Fruit fly (Drosophila melanogaster): ENCODE measurements around the gene abd-A.
A peak's percentile ranks its signal among the peaks of the same experiment; 100 is the strongest.

Gene abd-A

DNA sequence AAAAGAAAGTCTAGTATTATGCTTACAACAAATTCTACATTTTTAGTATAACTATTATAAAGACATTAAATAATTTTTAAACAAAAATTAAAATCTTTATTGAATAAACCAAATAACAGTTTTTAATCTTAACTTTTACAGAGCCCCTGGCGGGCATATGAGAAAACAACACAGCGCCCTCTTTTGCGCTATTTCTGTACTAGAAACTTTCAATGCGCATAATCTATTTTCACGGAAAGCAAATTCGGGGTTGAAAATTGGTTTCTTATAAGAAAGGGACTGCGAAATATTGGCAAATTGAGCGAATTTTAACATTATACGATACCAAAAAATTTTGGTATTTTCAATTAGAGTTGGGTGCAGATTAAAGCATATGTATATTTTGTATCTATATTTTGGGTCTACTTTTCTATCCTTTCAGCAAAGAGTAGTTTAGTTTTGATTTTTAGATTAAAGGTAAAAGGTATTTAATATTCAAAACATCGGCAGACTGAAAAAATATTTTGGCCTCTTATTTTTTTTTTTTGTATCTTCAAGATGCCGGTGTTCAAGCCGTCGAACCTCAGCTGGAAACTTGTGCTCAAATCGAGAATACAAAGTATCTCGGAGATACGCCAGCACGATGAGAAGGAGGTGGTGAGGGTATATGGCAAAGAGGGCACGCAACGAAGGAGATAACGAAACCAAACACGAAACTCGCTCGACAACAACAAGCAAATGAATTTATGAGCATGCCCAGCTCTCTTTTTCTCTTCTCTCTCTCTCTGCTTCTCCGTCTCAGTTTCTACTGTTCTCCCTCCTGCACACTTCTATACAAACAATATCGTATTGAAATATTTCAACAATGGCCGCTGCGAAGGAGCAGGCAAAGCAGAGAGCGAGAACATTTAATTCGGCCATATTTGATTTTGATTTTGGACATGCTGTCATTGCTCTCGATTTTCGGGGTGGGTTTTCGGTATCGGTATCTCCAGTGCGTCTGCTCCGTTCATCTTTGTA lies 27.5 kb upstream of the abd-A start (continued):
- TF ChIP-seq CG30431 (GFP tag; optimal IDR thresholded peaks at IDR 0.05) (no peak), Stat92E (GFP tag; optimal IDR thresholded peaks at IDR 0.05) (no peak), jing (GFP tag; optimal IDR thresholded peaks at IDR 0.05) (no peak), tll (GFP tag; optimal IDR thresholded peaks at IDR 0.05) (peak in 1 of 2 experiments; percentile 3), Ptx1 (GFP tag; IDR thresholded peaks at IDR 0.05) (peak; percentile 32; the same call in 1 of the 2 replicates), CG1792 (GFP tag; optimal IDR thresholded peaks at IDR 0.05) (no peak), CG13287 (GFP tag; IDR thresholded peaks at IDR 0.05; ENCODE audit: partially characterized antibody) (peak; percentile 8; the same call in 1 of the 2 replicates), Meics (GFP tag; optimal IDR thresholded peaks at IDR 0.05) (peak; percentile 11), CG42726 (GFP tag; IDR thresholded peaks at IDR 0.05; ENCODE audit: partially characterized antibody) (no peak), peb (GFP tag; IDR thresholded peaks at IDR 0.05) (no peak), Adf1 (GFP tag; IDR thresholded peaks at IDR 0.05) (peak; percentile 19; the same call in 1 of the 2 replicates), NfI (GFP tag; optimal IDR thresholded peaks at IDR 0.05) (peak; percentile 18), CG4820 (GFP tag; optimal IDR thresholded peaks at IDR 0.05) (peak; percentile 69)

DNA sequence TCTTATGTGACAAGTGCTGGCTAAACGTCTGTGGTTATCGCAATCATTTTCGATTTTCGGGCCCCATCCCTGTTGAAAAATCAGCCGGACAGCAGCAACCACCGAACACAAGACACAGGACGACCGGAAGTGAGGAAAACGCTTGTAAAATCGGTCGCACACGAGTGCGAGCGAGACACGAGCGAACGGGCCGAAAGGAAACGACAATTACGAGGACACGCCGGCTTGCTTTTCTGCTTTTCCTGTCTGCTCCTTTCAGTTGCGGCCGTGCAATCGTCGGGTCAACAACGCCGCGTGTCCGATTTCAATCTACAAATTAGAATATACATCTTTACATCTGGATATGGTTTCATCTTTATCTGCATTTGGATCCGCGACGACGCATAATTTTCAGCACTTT lies 26.0 kb upstream of the abd-A start:
- no peak for TF ChIP-seq Gug (GFP tag; IDR thresholded peaks at IDR 0.05)
- TF ChIP-seq maf-S (GFP tag; optimal IDR thresholded peaks at IDR 0.05), result no peak
- no peak for TF ChIP-seq p53 (GFP tag; optimal IDR thresholded peaks at IDR 0.05)
- no peak for TF ChIP-seq CG11093 (GFP tag; IDR thresholded peaks at IDR 0.05)
- TF ChIP-seq stc (GFP tag; IDR thresholded peaks at IDR 0.05), result no peak
- TF ChIP-seq Deaf1 (tag; optimal IDR thresholded peaks at IDR 0.05), result peak; percentile 84
- peak; percentile 43 for TF ChIP-seq sens (GFP tag)
- TF ChIP-seq CG1832 (GFP tag; optimal IDR thresholded peaks at IDR 0.05), result peak; percentile 6
- TF ChIP-seq ftz-f1 (GFP tag; optimal IDR thresholded peaks at IDR 0.05), result no peak
- peak; percentile 59 for TF ChIP-seq CG15479 (GFP tag; optimal IDR thresholded peaks at IDR 0.05)
- TF ChIP-seq CG7271 (tag; optimal IDR thresholded peaks at IDR 0.05), result peak; percentile 62
- TF ChIP-seq zen (tag; optimal IDR thresholded peaks at IDR 0.05), result peak; percentile 29
- TF ChIP-seq Nf-YA (GFP tag; IDR thresholded peaks at IDR 0.05), result no peak
- 0 out of 3 replicates have a peak, but pooled peaks have one; percentile 15 for TF ChIP-seq zfh1 (GFP tag; IDR thresholded peaks at IDR 0.05)
- TF ChIP-seq nmo (GFP tag; optimal IDR thresholded peaks at IDR 0.05), result no peak
- TF ChIP-seq CG17385 (GFP tag; optimal IDR thresholded peaks at IDR 0.05), result no peak
- no peak for TF ChIP-seq Aef1 (GFP tag; IDR thresholded peaks at IDR 0.05)
- no peak for TF ChIP-seq Mes4 (GFP tag; optimal IDR thresholded peaks at IDR 0.05)
- peak; percentile 39 for TF ChIP-seq Med (GFP tag)
- no peak for TF ChIP-seq Ptx1 (GFP tag; IDR thresholded peaks at IDR 0.05)
- TF ChIP-seq Antp (GFP tag; optimal IDR thresholded peaks at IDR 0.05), result no peak

DNA sequence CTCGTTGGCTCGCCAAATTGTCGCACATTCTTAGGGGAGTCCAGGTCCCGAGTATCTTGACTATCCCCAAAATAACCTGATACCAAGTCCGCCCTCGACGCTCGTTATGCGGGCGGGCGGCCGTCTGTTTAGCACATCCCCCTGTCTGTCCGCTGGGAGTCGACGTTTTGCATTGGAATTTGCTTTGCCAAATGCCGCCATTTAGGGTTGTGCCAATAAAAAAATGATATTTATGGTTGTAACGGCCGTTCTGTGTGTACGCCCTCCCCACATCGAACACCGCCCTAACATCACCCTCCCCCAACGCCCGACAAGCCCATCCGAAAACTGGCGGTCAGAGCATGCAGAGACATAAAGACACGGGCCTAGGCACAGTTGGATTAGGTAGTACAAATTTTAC lies 24.7 kb upstream of the abd-A start:
- 0 out of 2 replicates have a peak, but pooled peaks have one; percentile 10 for TF ChIP-seq CG10959 (GFP tag; IDR thresholded peaks at IDR 0.05)
- TF ChIP-seq bbx (GFP tag; IDR thresholded peaks at IDR 0.05; ENCODE audit: partially characterized antibody), result no peak
- TF ChIP-seq CG9215 (GFP tag; IDR thresholded peaks at IDR 0.05), result 0 out of 2 replicates have a peak, but pooled peaks have one; percentile 18
- TF ChIP-seq abd-A (tag; optimal IDR thresholded peaks at IDR 0.05), result peak; percentile 58
- no peak for TF ChIP-seq CG13624 (GFP tag; optimal IDR thresholded peaks at IDR 0.05)
- TF ChIP-seq nerfin-1 (tag; optimal IDR thresholded peaks at IDR 0.05), result peak; percentile 75
- no peak for TF ChIP-seq CG11695 (GFP tag; IDR thresholded peaks at IDR 0.05)
- no peak for TF ChIP-seq CoRest (tag; optimal IDR thresholded peaks at IDR 0.05)
